Worm (Caenorhabditis elegans): ENCODE data around the gene pitr-3.

- no peak for TF ChIP-seq nhr-28 (tag; optimal IDR thresholded peaks at IDR 0.05)
- no peak for TF ChIP-seq egl-27 (tag; optimal IDR thresholded peaks at IDR 0.05)
- peak; percentile 88 for TF ChIP-seq skn-1 (tag; optimal IDR thresholded peaks at IDR 0.05)
- peak; percentile 86 for TF ChIP-seq lin-13 (GFP tag; optimal IDR thresholded peaks at IDR 0.05)
- no peak for TF ChIP-seq nhr-76 (tag; optimal IDR thresholded peaks at IDR 0.05)
- peak; percentile 94 for TF ChIP-seq lin-39 (tag; optimal IDR thresholded peaks at IDR 0.05)
These were observed 34.1 kb upstream of the pitr-3 start, which contains the start of gene spas-1 for ce11 chrV:9175218-9175837.
